Fruit fly (Drosophila melanogaster): ENCODE measurements around the gene SCCRO4.

The SCCRO4 gene

DNA sequence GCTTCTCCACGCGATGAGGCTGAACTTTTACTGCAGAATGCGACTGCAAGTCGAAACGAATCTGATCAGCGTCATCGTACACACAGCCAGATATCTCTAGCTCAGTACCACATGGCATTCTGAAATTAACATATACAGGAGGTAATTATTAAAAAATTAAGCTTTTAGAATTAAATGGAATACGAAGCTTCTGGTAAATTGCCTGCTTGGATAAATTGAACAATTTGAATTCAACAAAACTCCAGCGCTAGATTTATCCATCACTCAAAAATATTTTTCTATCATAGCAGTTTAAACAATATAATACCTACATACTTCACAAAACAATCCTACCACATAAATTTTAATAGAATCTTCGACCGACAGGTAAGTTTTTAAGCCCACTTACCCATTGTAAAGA is at the start of gene SCCRO4:
Gene SCCRO4 (plus strand): TSS at position 301 of the 400 bp plus-strand sequence.
- TF ChIP-seq psq (optimal IDR thresholded peaks at IDR 0.05) (no peak), CG8478 (optimal IDR thresholded peaks at IDR 0.05) (no peak), Dll (optimal IDR thresholded peaks at IDR 0.05) (no peak), EcR (GFP tag; optimal IDR thresholded peaks at IDR 0.05) (no peak), pan (optimal IDR thresholded peaks at IDR 0.05) (no peak), usp (GFP tag; optimal IDR thresholded peaks at IDR 0.05) (no peak)

DNA sequence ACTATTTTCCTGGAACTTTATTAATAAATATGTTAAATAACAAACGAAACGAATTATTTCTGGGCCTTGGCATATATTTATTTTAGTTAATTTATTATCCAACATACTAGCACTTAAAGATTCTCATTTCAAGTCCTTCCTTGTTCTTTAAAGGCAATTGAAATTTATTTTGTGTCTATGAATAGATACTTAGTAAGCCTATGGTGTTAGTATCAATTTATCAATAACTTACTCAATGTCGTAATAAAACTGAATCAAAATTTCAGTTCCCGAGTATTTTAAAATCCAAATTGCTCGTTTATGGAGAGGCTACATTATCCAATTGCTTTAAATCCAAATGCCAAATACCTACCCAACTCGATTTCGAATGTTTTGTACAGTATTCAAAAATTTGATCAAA is 33.7 kb upstream of the SCCRO4 start, which contains the start of gene CG32228:
Gene CG32228 (plus strand): TSS at position 301 of the 400 bp plus-strand sequence.
- no peak for TF ChIP-seq usp (GFP tag; optimal IDR thresholded peaks at IDR 0.05)
- no peak for TF ChIP-seq psq (optimal IDR thresholded peaks at IDR 0.05)
- TF ChIP-seq Dll (optimal IDR thresholded peaks at IDR 0.05): no peak
- no peak for TF ChIP-seq pan (optimal IDR thresholded peaks at IDR 0.05)
- no peak for TF ChIP-seq CG8478 (optimal IDR thresholded peaks at IDR 0.05)
- no peak for TF ChIP-seq EcR (GFP tag; optimal IDR thresholded peaks at IDR 0.05)

DNA sequence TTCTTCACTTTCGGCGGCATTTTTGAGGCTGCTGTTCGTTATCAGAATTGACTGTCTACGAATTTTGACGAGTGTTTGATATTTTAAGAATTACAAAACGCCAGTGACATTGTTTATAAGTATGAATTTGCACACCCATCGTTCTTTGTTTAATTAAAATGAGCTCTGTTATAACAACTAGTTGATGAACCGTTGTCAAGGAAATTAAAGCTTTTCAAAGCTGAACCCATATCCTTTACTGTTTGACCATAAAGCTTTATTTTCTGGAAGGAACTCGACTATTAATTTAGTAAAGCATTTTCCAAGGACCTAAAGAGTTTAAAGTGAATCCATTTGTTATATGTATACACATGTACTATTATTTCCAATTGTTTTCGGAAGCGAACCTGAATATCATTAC is 24.0 kb upstream of the SCCRO4 start, which contains the start of gene CG17122:
Gene CG17122 (minus strand): TSS at position 101 of the 400 bp plus-strand sequence.
- TF ChIP-seq pan (optimal IDR thresholded peaks at IDR 0.05) (no peak), usp (GFP tag; optimal IDR thresholded peaks at IDR 0.05) (no peak), Dll (optimal IDR thresholded peaks at IDR 0.05) (no peak), psq (optimal IDR thresholded peaks at IDR 0.05) (no peak), EcR (GFP tag; optimal IDR thresholded peaks at IDR 0.05) (no peak), CG8478 (optimal IDR thresholded peaks at IDR 0.05) (no peak)

DNA sequence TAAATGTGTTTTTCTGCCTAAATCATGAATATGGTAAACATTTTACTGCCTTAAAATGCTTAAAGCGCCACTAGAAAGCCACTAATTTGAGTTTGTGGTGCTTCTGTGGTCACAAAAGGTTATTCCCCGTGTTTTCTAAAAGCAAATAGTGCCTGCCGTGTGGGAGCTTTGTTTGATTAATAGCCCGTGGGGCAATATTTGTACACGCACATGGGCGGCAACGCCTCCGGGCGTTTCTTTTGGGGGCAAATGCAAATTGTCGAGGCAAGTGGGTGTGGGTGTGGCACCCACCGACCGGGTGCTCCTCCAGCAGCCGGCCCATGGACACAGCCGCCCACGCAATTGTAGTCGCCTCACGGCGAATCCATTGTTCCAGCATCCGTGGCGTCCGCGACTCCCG is 23.3 kb upstream of the SCCRO4 start:
- TF ChIP-seq pan (optimal IDR thresholded peaks at IDR 0.05): no peak
- no peak for TF ChIP-seq CG8478 (optimal IDR thresholded peaks at IDR 0.05)
- no peak for TF ChIP-seq Dll (optimal IDR thresholded peaks at IDR 0.05)
- TF ChIP-seq usp (GFP tag; optimal IDR thresholded peaks at IDR 0.05): no peak
- no peak for TF ChIP-seq EcR (GFP tag; optimal IDR thresholded peaks at IDR 0.05)
- TF ChIP-seq psq (optimal IDR thresholded peaks at IDR 0.05): no peak

DNA sequence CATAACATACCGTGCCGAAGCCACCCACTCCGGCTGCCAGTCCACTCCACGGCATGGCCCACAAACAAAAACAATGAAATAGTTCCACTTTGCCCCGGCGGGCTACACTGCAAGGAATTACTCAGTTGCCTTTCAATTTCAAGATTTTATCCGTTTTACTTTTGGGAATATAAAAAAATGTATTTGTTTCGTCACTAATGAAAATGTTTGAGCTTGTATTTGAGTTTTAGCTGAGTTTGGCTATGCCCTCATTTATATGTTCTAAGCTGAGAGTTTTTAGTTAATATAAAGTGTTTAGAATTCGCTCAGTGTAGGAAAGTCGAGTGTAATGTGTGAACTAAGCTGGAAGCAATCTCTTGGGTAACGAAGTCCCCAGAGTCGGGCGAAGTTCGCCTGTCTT is 22.6 kb upstream of the SCCRO4 start:
- TF ChIP-seq CG8478 (optimal IDR thresholded peaks at IDR 0.05): no peak
- no peak for TF ChIP-seq EcR (GFP tag; optimal IDR thresholded peaks at IDR 0.05)
- TF ChIP-seq pan (optimal IDR thresholded peaks at IDR 0.05): no peak
- TF ChIP-seq psq (optimal IDR thresholded peaks at IDR 0.05): no peak

DNA sequence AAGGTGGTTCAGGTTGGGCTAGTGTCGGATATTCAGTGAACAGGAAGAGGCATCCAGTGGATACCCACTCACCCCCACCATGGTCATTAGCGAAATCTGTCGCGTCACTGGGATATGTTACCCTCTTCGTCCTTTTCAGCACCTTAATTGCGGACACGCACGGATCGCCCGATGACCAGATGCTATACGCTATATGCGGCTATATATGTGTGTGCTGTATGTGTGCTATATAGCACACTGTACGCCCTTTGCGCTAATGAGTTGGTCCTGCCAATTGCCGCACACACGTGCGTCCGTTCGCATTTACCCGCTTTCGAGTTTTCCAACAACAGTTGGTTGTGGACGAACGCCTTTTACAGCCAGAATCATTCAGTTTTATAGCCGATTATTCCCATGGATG is 18.0 kb upstream of the SCCRO4 start:
- TF ChIP-seq usp (GFP tag; optimal IDR thresholded peaks at IDR 0.05): no peak
- no peak for TF ChIP-seq CG8478 (optimal IDR thresholded peaks at IDR 0.05)
- TF ChIP-seq Dll (optimal IDR thresholded peaks at IDR 0.05): no peak
- no peak for TF ChIP-seq EcR (GFP tag; optimal IDR thresholded peaks at IDR 0.05)

DNA sequence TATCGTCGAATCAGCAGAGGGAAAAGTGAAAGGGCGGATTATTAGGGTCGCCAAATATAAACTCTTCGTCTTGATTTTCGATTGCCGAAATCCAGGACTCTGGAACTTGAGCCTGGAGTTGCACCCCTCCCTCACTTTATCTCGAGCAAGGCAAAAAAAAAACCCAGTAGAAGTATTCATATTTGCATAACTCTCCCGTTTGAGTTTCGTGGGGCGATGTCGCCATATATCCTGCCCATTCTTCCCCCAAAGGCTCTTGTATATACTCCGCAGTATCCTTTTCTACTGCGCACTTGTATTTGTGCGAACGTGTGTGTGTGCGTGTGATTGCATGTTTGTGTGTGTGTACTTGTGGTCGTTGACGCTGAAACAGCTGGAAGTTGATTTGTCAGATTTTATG is 12.2 kb upstream of the SCCRO4 start:
- TF ChIP-seq CG8478 (optimal IDR thresholded peaks at IDR 0.05) (no peak), EcR (GFP tag; optimal IDR thresholded peaks at IDR 0.05) (no peak), usp (GFP tag; optimal IDR thresholded peaks at IDR 0.05) (no peak), pan (optimal IDR thresholded peaks at IDR 0.05) (no peak), Dll (optimal IDR thresholded peaks at IDR 0.05) (no peak), psq (optimal IDR thresholded peaks at IDR 0.05) (no peak)

DNA sequence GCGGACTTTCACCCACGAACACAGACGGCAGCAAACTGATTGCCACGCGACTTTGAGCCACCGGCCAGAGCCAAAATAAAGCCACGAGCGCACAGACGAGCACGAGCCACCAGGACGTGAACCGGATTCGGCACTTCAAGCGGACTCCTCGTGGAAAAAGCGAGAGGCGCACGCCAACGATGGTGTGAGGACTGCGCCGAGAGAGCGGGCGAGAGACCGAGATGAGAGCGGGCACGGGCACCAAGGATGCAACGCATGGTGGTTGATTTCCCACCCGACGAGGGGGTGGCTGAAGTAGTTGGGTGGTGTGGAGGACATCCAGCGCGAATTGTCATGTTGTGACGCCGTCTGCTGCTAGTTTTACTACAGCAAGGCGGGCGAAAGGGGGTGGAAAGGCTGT is 4.1 kb upstream of the SCCRO4 start, which contains the start of gene gogo:
Gene gogo (minus strand): TSS at position 39 of the 400 bp plus-strand sequence.
- TF ChIP-seq Dll (optimal IDR thresholded peaks at IDR 0.05): no peak
- no peak for TF ChIP-seq psq (optimal IDR thresholded peaks at IDR 0.05)
- no peak for TF ChIP-seq usp (GFP tag; optimal IDR thresholded peaks at IDR 0.05)
- TF ChIP-seq EcR (GFP tag; optimal IDR thresholded peaks at IDR 0.05): no peak
- no peak for TF ChIP-seq CG8478 (optimal IDR thresholded peaks at IDR 0.05)
- no peak for TF ChIP-seq pan (optimal IDR thresholded peaks at IDR 0.05)

DNA sequence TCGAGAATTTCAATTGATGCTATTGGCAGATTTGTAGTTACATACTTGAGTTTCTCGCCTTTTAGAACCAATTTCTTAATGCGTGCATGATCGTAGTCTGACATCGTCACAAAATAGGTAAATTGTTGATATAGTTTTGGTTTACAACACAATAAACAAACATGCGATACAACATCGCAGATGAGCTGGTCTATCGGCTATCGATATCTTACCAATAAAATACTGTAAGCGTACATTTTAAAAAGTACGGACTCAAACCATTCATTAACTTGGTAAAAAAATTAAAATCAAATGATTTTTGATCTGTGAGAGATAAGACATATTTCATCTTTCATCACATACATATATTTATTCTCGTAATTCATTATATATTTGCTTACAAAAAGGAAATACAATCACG is 2.4 kb upstream of the SCCRO4 start, which contains the start of gene FRG1:
Gene FRG1 (minus strand): TSS at position 175 of the 400 bp plus-strand sequence.
- TF ChIP-seq CG8478 (optimal IDR thresholded peaks at IDR 0.05) (no peak), usp (GFP tag; optimal IDR thresholded peaks at IDR 0.05) (no peak), pan (optimal IDR thresholded peaks at IDR 0.05) (no peak), Dll (optimal IDR thresholded peaks at IDR 0.05) (no peak), psq (optimal IDR thresholded peaks at IDR 0.05) (no peak), EcR (GFP tag; optimal IDR thresholded peaks at IDR 0.05) (no peak)

DNA sequence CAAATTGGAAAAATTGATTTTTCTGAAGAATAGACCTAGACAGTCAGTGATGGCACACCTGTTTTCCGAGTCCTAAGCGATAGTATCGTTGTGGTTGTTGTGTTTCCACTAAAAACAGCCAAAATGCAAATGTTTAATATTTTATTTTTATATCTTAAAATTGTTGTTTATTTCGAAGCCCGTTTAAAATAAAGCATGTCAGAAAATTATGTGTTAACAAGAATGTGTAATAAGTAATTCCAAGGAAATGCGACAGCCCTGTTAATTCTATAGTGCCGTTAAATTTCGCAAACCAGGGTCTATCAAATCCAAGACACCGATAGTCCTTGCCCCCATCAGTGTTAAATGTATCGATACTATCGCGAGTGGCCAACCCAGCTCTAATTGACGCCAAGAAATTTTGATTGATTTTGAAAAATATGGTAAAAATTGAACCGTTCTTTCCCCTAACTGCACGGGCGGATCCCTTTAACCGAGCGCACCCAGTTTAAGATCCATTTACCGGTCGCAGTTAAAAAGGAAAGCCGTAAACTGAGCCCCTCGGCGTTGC is 2.9 kb downstream of the SCCRO4 start, which contains the start of gene Pex23:
Gene Pex23 (minus strand): TSS at position 61 of the 550 bp plus-strand sequence.
- no peak for TF ChIP-seq usp (GFP tag; optimal IDR thresholded peaks at IDR 0.05)
- TF ChIP-seq EcR (GFP tag; optimal IDR thresholded peaks at IDR 0.05): no peak
- no peak for TF ChIP-seq psq (optimal IDR thresholded peaks at IDR 0.05)
- TF ChIP-seq CG8478 (optimal IDR thresholded peaks at IDR 0.05): no peak
- TF ChIP-seq pan (optimal IDR thresholded peaks at IDR 0.05): no peak
- TF ChIP-seq Dll (optimal IDR thresholded peaks at IDR 0.05): no peak

DNA sequence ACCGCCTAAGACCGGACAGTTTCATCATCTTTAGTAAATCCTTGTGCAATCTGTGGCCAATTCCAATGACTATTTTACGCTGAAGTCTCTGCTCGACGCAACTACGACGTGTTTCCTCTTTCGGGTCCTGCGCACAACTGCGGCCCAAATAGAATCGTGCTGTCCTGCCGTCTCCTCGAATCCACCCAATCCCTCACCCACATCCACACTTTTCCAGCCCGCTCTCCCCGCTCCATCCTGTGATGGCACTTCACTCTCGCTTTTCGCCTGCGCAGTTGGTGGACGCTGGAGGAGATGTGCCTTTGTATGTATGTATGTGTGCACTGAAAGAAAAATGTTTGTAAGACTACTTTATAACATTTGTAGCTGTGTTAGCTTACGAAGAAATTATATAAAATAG is 6.9 kb downstream of the SCCRO4 start, which contains the start of gene CG32225:
Gene CG32225 (minus strand): TSS at position 142 of the 400 bp plus-strand sequence.
- TF ChIP-seq psq (optimal IDR thresholded peaks at IDR 0.05) (no peak), usp (GFP tag; optimal IDR thresholded peaks at IDR 0.05) (no peak), Dll (optimal IDR thresholded peaks at IDR 0.05) (no peak), pan (optimal IDR thresholded peaks at IDR 0.05) (no peak), CG8478 (optimal IDR thresholded peaks at IDR 0.05) (no peak), EcR (GFP tag; optimal IDR thresholded peaks at IDR 0.05) (no peak)

DNA sequence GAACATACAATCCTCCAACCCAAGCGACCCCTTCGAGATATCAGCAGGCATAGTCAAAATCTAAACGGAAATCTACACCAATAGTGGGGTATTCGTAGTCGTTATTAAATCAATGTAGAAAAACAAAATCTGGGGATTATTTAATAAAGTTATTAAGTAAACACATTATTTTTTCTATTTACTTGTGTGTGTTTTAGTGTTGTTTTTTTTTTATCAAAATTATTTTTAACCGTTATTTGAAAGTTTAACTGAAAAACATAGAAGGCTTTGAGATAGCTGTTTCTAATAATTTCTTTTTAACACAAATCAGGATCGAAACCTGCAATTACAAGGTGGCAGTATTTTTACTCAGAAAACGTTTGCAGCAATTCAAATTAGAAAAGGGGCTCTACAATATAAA is 10.1 kb downstream of the SCCRO4 start, which contains the start of gene polo:
Gene polo (plus strand): TSS at position 301 of the 400 bp plus-strand sequence.
- no peak for TF ChIP-seq usp (GFP tag; optimal IDR thresholded peaks at IDR 0.05)
- no peak for TF ChIP-seq pan (optimal IDR thresholded peaks at IDR 0.05)
- no peak for TF ChIP-seq Dll (optimal IDR thresholded peaks at IDR 0.05)
- no peak for TF ChIP-seq EcR (GFP tag; optimal IDR thresholded peaks at IDR 0.05)

Measured in whole organism.